Worm (Caenorhabditis elegans) whole organism, L1 larva: ENCODE measurements around the gene zipt-7.2.

Experiments used
- dsc-1 ChIP-seq: sonication (generic microtip); optimal IDR thresholded peaks from 2 replicates; lab custom pipeline; 2016; ENCODE audit warnings: mild to moderate bottlenecking, missing genetic modification characterization, missing compliant biosample characterization
- elt-3 ChIP-seq, 6 experiments: fragments of 150-350 bp in 1 of 6; sonication (generic microtip); optimal IDR thresholded peaks; 2 replicates each; lab custom pipeline; 2017 to 2018; ENCODE audit warnings: missing biosample characterization in 6 of 6, missing genetic modification characterization in 6 of 6, inconsistent platforms in 1 of 6
- mdl-1 ChIP-seq, 2 experiments: fragments of 150-350 bp; optimal IDR thresholded peaks; 2 replicates each; lab custom pipeline; 2014 to 2017; ENCODE audit warnings: missing biosample characterization in 2 of 2, missing genetic modification characterization in 2 of 2, inconsistent platforms in 1 of 2
- mef-2 ChIP-seq: fragments of 150-350 bp; optimal IDR thresholded peaks from 2 replicates; lab custom pipeline; 2014; ENCODE audit warnings: missing biosample characterization, missing genetic modification characterization
- nhr-84 ChIP-seq: sonication (generic microtip); optimal IDR thresholded peaks from 2 replicates; lab custom pipeline; 2017; ENCODE audit warnings: missing biosample characterization, missing genetic modification characterization
- pax-3 ChIP-seq: fragments of 200-800 bp; sonication (Bioruptor generic); optimal IDR thresholded peaks from 2 replicates; lab custom pipeline; 2018; ENCODE audit warnings: mild to moderate bottlenecking, missing genetic modification characterization, moderate library complexity, missing compliant biosample characterization
- pqm-1 ChIP-seq: sonication (generic microtip); optimal IDR thresholded peaks from 3 replicates; lab custom pipeline; 2017; ENCODE audit warnings: missing biosample characterization, missing genetic modification characterization
- skn-1 ChIP-seq: fragments of 150-350 bp; optimal IDR thresholded peaks from 2 replicates; lab custom pipeline; 2014; ENCODE audit warnings: missing biosample characterization, missing genetic modification characterization
- snpc-4 ChIP-seq: fragments of 150-350 bp; optimal IDR thresholded peaks from 2 replicates; lab custom pipeline; 2014; ENCODE audit warnings: missing biosample characterization, missing genetic modification characterization
- sup-37 ChIP-seq: fragments of 200-800 bp; sonication (Bioruptor generic); optimal IDR thresholded peaks from 2 replicates; lab custom pipeline; 2018; ENCODE audit warnings: mild to moderate bottlenecking, missing genetic modification characterization, missing compliant biosample characterization
- unc-62 ChIP-seq: fragments of 150-350 bp; optimal IDR thresholded peaks from 2 replicates; lab custom pipeline; 2014; ENCODE audit warnings: missing biosample characterization, missing genetic modification reagents, missing genetic modification characterization
- zag-1 ChIP-seq: fragments of 150-350 bp; optimal IDR thresholded peaks from 2 replicates; lab custom pipeline; 2014; ENCODE audit warnings: missing biosample characterization, missing genetic modification characterization
- ztf-4 ChIP-seq: fragments of 150-350 bp; optimal IDR thresholded peaks from 2 replicates; lab custom pipeline; 2014; ENCODE audit warnings: missing biosample characterization, missing genetic modification characterization

DNA sequence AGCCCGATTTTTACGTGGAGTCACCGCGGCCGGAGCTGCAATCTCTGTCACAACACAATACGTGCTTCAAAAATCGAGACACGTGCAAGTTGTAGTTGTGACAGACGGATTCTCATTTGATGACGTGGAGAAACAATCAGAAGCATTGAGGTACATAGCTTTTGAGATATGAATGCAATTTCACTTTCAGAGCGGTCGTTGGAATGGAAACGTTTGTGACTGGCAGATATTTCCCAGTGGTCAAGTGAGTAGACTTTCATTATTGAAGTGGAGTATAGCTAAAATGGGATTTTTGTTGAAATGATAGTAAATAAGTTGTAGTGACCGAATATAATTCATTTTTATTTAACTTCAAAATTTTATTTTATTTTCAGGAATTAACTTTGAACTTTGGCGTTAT lies 16.6 kb downstream of the zipt-7.2 start:
- TF ChIP-seq zag-1 (tag; lab: Kevin White, UChicago) (no peak), pax-3 (tag; lab: Kevin White, UChicago) (no peak), snpc-4 (no peak), skn-1 (tag; lab: Kevin White, UChicago) (no peak), nhr-84 (tag; lab: Kevin White, UChicago) (no peak), mdl-1 (tag; optimal IDR thresholded peaks at IDR 0.05; lab: Kevin White, UChicago) (no peak), sup-37 (GFP tag; lab: Kevin White, UChicago) (no peak), elt-3 (tag; optimal IDR thresholded peaks at IDR 0.05; lab: Kevin White, UChicago) (no peak), mef-2 (tag; lab: Kevin White, UChicago) (no peak), pqm-1 (tag; lab: Kevin White, UChicago) (no peak), dsc-1 (tag; lab: Kevin White, UChicago) (no peak), unc-62 (no peak), ztf-4 (no peak)
